Worm (Caenorhabditis elegans) whole organism, mixed stage, embryonic: ENCODE data around the gene T09A12.8.

ENCODE experiments used
- blmp-1 ChIP-seq: fragments of 150-350 bp; optimal IDR thresholded peaks from 2 replicates; lab custom pipeline; 2014; ENCODE audit warnings: missing biosample characterization, missing genetic modification characterization
- elt-3 ChIP-seq: fragments of 150-350 bp; optimal IDR thresholded peaks from 2 replicates; lab custom pipeline; 2014; ENCODE audit warnings: missing biosample characterization, missing genetic modification characterization
- hlh-1 ChIP-seq: fragments of 150-350 bp; optimal IDR thresholded peaks from 2 replicates; lab custom pipeline; 2014; ENCODE audit warnings: missing biosample characterization, missing genetic modification reagents, missing genetic modification characterization
- lin-13 ChIP-seq: fragments of 150-350 bp; optimal IDR thresholded peaks from 2 replicates; lab custom pipeline; 2014; ENCODE audit warnings: missing biosample characterization, missing genetic modification characterization
- lsy-2 ChIP-seq: fragments of 150-350 bp; optimal IDR thresholded peaks from 2 replicates; lab custom pipeline; 2014; ENCODE audit warnings: missing biosample characterization, missing genetic modification characterization
- nhr-237 ChIP-seq: fragments of 150-350 bp; optimal IDR thresholded peaks from 2 replicates; lab custom pipeline; 2014; ENCODE audit warnings: missing biosample characterization, missing genetic modification characterization
- nhr-76 ChIP-seq: sonication (generic microtip); optimal IDR thresholded peaks from 2 replicates; lab custom pipeline; 2017; ENCODE audit warnings: missing biosample characterization, missing genetic modification characterization
- unc-62 ChIP-seq: fragments of 150-350 bp; optimal IDR thresholded peaks from 2 replicates; lab custom pipeline; 2014; ENCODE audit warnings: missing biosample characterization, missing genetic modification reagents, missing genetic modification characterization
- ztf-11 ChIP-seq: fragments of 150-350 bp; optimal IDR thresholded peaks from 2 replicates; lab custom pipeline; 2014; ENCODE audit warnings: missing biosample characterization, missing genetic modification characterization

DNA sequence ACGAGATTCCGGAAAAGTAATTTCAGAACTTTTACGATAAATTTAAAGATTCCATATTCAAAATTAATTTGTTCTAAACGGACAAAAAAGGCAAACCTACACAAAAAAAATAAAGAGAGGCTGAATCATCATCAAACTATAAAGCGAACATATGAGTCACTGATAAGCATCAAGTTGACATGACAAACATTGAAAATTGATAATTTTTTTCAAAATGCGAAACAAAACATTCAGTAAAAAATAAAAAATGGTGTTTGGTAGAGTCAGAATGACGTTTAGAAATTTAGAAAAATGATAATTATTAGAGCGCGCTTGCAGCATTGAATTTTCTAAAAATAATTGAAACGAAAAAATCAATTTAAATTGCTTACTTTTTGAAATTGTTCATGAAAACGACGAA lies 43.7 kb downstream of the T09A12.8 start:
- TF ChIP-seq nhr-76 (tag; lab: Kevin White, UChicago) (no peak), elt-3 (tag; lab: Kevin White, UChicago) (no peak), nhr-237 (tag; lab: Kevin White, UChicago) (no peak), blmp-1 (tag; lab: Kevin White, UChicago) (no peak), lin-13 (no peak), hlh-1 (tag; lab: Kevin White, UChicago) (no peak), unc-62 (GFP tag; lab: Kevin White, UChicago) (no peak), lsy-2 (tag; lab: Kevin White, UChicago) (no peak), ztf-11 (tag; lab: Kevin White, UChicago) (no peak)
